Fruit fly (Drosophila melanogaster) whole organism: ENCODE results near the gene CG10984.

ENCODE experiments used
- CG8478 ChIP-seq: fragments of >200 bp; optimal IDR thresholded peaks from 2 replicates; lab custom pipeline; 2018; ENCODE audit warnings: inconsistent platforms
- Dll ChIP-seq: fragments of >200 bp; optimal IDR thresholded peaks from 2 replicates; lab custom pipeline; 2017
- EcR ChIP-seq, 2 experiments: fragments of >200 bp; optimal IDR thresholded peaks; 2 replicates each; lab custom pipeline; 2017; ENCODE audit warnings: missing biosample characterization in 2 of 2, missing genetic modification characterization in 2 of 2, missing genetic modification reagents in 2 of 2
- pan ChIP-seq: fragments of >200 bp; optimal IDR thresholded peaks from 2 replicates; lab custom pipeline; 2017
- psq ChIP-seq: fragments of >200 bp; optimal IDR thresholded peaks from 2 replicates; lab custom pipeline; 2017
- usp ChIP-seq: fragments of >200 bp; optimal IDR thresholded peaks from 2 replicates; lab custom pipeline; 2017; ENCODE audit warnings: missing biosample characterization, missing genetic modification characterization, mixed read lengths

- TF ChIP-seq psq (lab: Kevin White, UChicago) (no peak), pan (no peak), Dll (lab: Kevin White, UChicago) (no peak), CG8478 (lab: Kevin White, UChicago) (no peak), EcR (GFP tag; optimal IDR thresholded peaks at IDR 0.05; lab: Kevin White, UChicago) (no peak), usp (GFP tag; lab: Kevin White, UChicago) (no peak)
Measured at dm6 chr3L:12741608-12742007, 8.3 kb upstream of the CG10984 start, which contains the start of gene CG32112.
